Fruit fly (Drosophila melanogaster) whole organism, embryonic: Measurements from ENCODE around the gene CG13272.
A peak's percentile ranks its signal among the peaks of the same experiment; 100 is the strongest.

Source experiments
- Ada2b ChIP-seq: fragments of 200-800 bp; sonication (Bioruptor generic); IDR thresholded peaks from 2 replicates; pipeline ENCODE4 v1.3.6; 2022; ENCODE audit warnings: missing biosample characterization, missing genetic modification characterization
- CG10431 ChIP-seq: fragments of 200-800 bp; sonication (Bioruptor generic); optimal IDR thresholded peaks from 3 replicates; lab custom pipeline; 2018; ENCODE audit warnings: missing biosample characterization, mild to moderate bottlenecking, missing genetic modification characterization
- CG11247 ChIP-seq: fragments of 200-800 bp; sonication (Bioruptor generic); IDR thresholded peaks from 2 replicates; pipeline ENCODE4 v1.3.6; 2022; ENCODE audit warnings: missing biosample characterization, missing genetic modification characterization
- CG12659 ChIP-seq: fragments of 200-800 bp; sonication (Bioruptor generic); optimal IDR thresholded peaks from 3 replicates; lab custom pipeline; 2017; ENCODE audit warnings: mild to moderate bottlenecking, missing biosample characterization, missing genetic modification reagents, missing genetic modification characterization
- CG13424 ChIP-seq: fragments of 200-800 bp; sonication (Bioruptor generic); optimal IDR thresholded peaks from 2 replicates; lab custom pipeline; 2019; ENCODE audit warnings: missing biosample characterization, mild to moderate bottlenecking, missing genetic modification characterization, moderate library complexity
- CG14667 ChIP-seq: fragments of 200-800 bp; sonication (Bioruptor generic); IDR thresholded peaks from 2 replicates; pipeline ENCODE4 v1.3.6; 2022; ENCODE audit warnings: missing biosample characterization, missing genetic modification characterization
- CG15011 ChIP-seq: fragments of 200-800 bp; sonication (Bioruptor generic); optimal IDR thresholded peaks from 3 replicates; lab custom pipeline; 2018; ENCODE audit warnings: missing biosample characterization, mild to moderate bottlenecking, missing genetic modification characterization
- CG16779 ChIP-seq: fragments of 200-800 bp; sonication (Bioruptor generic); IDR thresholded peaks from 2 replicates; pipeline ENCODE4 v1.3.6; 2022; ENCODE audit warnings: missing biosample characterization, missing genetic modification characterization
- CG17328 ChIP-seq: fragments of 200-800 bp; sonication (Bioruptor generic); IDR thresholded peaks from 2 replicates; pipeline ENCODE4 v1.3.6; 2022; ENCODE audit warnings: missing biosample characterization, missing genetic modification characterization
- CG17912 ChIP-seq: fragments of 200-800 bp; sonication (Bioruptor generic); optimal IDR thresholded peaks from 2 replicates; lab custom pipeline; 2018; ENCODE audit warnings: missing biosample characterization, mild to moderate bottlenecking, missing genetic modification characterization
- CG1832 ChIP-seq: fragments of 200-800 bp; sonication (Bioruptor generic); optimal IDR thresholded peaks from 2 replicates; lab custom pipeline; 2017; ENCODE audit warnings: missing biosample characterization, mild to moderate bottlenecking, missing genetic modification characterization, inconsistent platforms
- CG2712 ChIP-seq: fragments of 200-800 bp; optimal IDR thresholded peaks from 3 replicates; lab custom pipeline; 2019; ENCODE audit warnings: missing biosample characterization, mild to moderate bottlenecking, missing genetic modification characterization, moderate library complexity
- CG30020 ChIP-seq: fragments of 200-800 bp; optimal IDR thresholded peaks from 2 replicates; lab custom pipeline; 2019; ENCODE audit warnings: missing biosample characterization, mild to moderate bottlenecking, missing genetic modification characterization, moderate library complexity
- CG32767 ChIP-seq: fragments of 200-800 bp; sonication (Bioruptor generic); IDR thresholded peaks from 2 replicates; pipeline ENCODE4 v1.3.6; 2022; ENCODE audit warnings: missing biosample characterization, missing genetic modification characterization
- CG32772 ChIP-seq: fragments of 200-800 bp; sonication (Bioruptor generic); IDR thresholded peaks from 2 replicates; pipeline ENCODE4 v1.3.6; 2022; ENCODE audit warnings: missing biosample characterization, missing genetic modification characterization
- CG34376 ChIP-seq: fragments of 200-800 bp; sonication (Bioruptor generic); optimal IDR thresholded peaks from 2 replicates; lab custom pipeline; 2018; ENCODE audit warnings: missing biosample characterization, mild to moderate bottlenecking, missing genetic modification characterization
- CG3847 ChIP-seq: fragments of 200-800 bp; sonication (Bioruptor generic); IDR thresholded peaks from 2 replicates; pipeline ENCODE4 v1.3.6; 2022; ENCODE audit warnings: missing biosample characterization, missing genetic modification characterization
- CG3995 ChIP-seq: fragments of 200-800 bp; sonication (Bioruptor generic); optimal IDR thresholded peaks from 3 replicates; lab custom pipeline; 2016; ENCODE audit warnings: missing biosample characterization, missing genetic modification characterization
- CG6654 ChIP-seq: fragments of 200-800 bp; sonication (Bioruptor generic); optimal IDR thresholded peaks from 2 replicates; lab custom pipeline; 2017; ENCODE audit warnings: missing biosample characterization, mild to moderate bottlenecking, missing genetic modification characterization
- CG6791 ChIP-seq: fragments of 200-800 bp; sonication (Bioruptor generic); IDR thresholded peaks from 3 replicates; pipeline ENCODE4 v1.3.6; 2022; ENCODE audit warnings: missing biosample characterization, missing genetic modification characterization; ENCODE audit not compliant: partially characterized antibody
- CG8924 ChIP-seq: fragments of 200-800 bp; optimal IDR thresholded peaks from 3 replicates; lab custom pipeline; 2019; ENCODE audit warnings: missing biosample characterization, mild to moderate bottlenecking, missing genetic modification characterization, moderate library complexity
- CG9727 ChIP-seq: fragments of 200-800 bp; sonication (Bioruptor generic); optimal IDR thresholded peaks from 3 replicates; lab custom pipeline; 2017; ENCODE audit warnings: missing biosample characterization, mild to moderate bottlenecking, missing genetic modification characterization
- CG9876 ChIP-seq: fragments of 200-800 bp; sonication (Bioruptor generic); optimal IDR thresholded peaks from 2 replicates; lab custom pipeline; 2016; ENCODE audit warnings: missing biosample characterization, missing genetic modification characterization
- CHES-1-like ChIP-seq: fragments of 200-800 bp; sonication (Bioruptor generic); optimal IDR thresholded peaks from 2 replicates; lab custom pipeline; 2016; ENCODE audit warnings: missing biosample characterization, missing genetic modification characterization
- D ChIP-seq, 2 experiments: fragments of 200-800 bp in 1 of 2; fragments of >200 bp in 1 of 2; sonication (Bioruptor generic) in 1 of 2; optimal IDR thresholded peaks; 2 replicates in 1 of 2; 3 replicates in 1 of 2; lab custom pipeline; 2017; ENCODE audit warnings: mild to moderate bottlenecking in 1 of 2, missing biosample characterization in 1 of 2, missing genetic modification characterization in 1 of 2, missing genetic modification reagents in 1 of 2
- Dp ChIP-seq: fragments of 200-800 bp; sonication (Bioruptor generic); optimal IDR thresholded peaks from 2 replicates; lab custom pipeline; 2018; ENCODE audit warnings: missing biosample characterization, mild to moderate bottlenecking, missing genetic modification characterization, moderate library complexity
- HHEX ChIP-seq: fragments of 200-800 bp; sonication (Bioruptor generic); optimal IDR thresholded peaks from 3 replicates; lab custom pipeline; 2017; ENCODE audit warnings: missing biosample characterization, mild to moderate bottlenecking, missing genetic modification characterization, missing genetic modification reagents
- HmgD ChIP-seq: fragments of 200-800 bp; sonication (Bioruptor generic); optimal IDR thresholded peaks from 3 replicates; lab custom pipeline; 2016; ENCODE audit warnings: missing biosample characterization, missing genetic modification characterization
- Med ChIP-seq: fragments of 200-800 bp; sonication (Bioruptor generic); peaks from one replicate; lab custom pipeline; 2016; ENCODE audit warnings: missing biosample characterization, missing genetic modification characterization, mild to moderate bottlenecking, inconsistent platforms, moderate library complexity
- Nf-YB ChIP-seq: fragments of 200-800 bp; sonication (Bioruptor generic); optimal IDR thresholded peaks from 3 replicates; lab custom pipeline; 2019; ENCODE audit warnings: missing biosample characterization, mild to moderate bottlenecking, missing genetic modification characterization, moderate library complexity
- Opbp ChIP-seq: fragments of 200-800 bp; sonication (Bioruptor generic); IDR thresholded peaks from 3 replicates; pipeline ENCODE4 v1.3.6; 2022; ENCODE audit warnings: missing biosample characterization, missing genetic modification characterization; ENCODE audit not compliant: partially characterized antibody
- Ravus ChIP-seq: fragments of 200-800 bp; sonication (Bioruptor generic); IDR thresholded peaks from 2 replicates; pipeline ENCODE4 v1.3.6; 2022; ENCODE audit warnings: missing biosample characterization, missing genetic modification characterization
- Sox100B ChIP-seq: fragments of 200-800 bp; sonication (Bioruptor generic); optimal IDR thresholded peaks from 3 replicates; lab custom pipeline; 2018; ENCODE audit warnings: missing biosample characterization, mild to moderate bottlenecking, missing genetic modification characterization
- Tbp ChIP-seq: fragments of >200 bp; optimal IDR thresholded peaks from 2 replicates; lab custom pipeline; 2018; ENCODE audit warnings: missing biosample characterization, missing genetic modification characterization
- Usf ChIP-seq: fragments of 200-800 bp; sonication (Bioruptor generic); optimal IDR thresholded peaks from 2 replicates; lab custom pipeline; 2017; ENCODE audit warnings: missing genotype, missing biosample characterization, missing genetic modification characterization
- Vsx1 ChIP-seq: fragments of 200-800 bp; sonication (Bioruptor generic); optimal IDR thresholded peaks from 2 replicates; lab custom pipeline; 2017; ENCODE audit warnings: missing biosample characterization, mild to moderate bottlenecking, missing genetic modification characterization, missing genetic modification reagents
- chn ChIP-seq: fragments of 200-800 bp; sonication (Bioruptor generic); optimal IDR thresholded peaks from 2 replicates; lab custom pipeline; 2016; ENCODE audit warnings: missing biosample characterization, missing genetic modification characterization
- crp ChIP-seq, 2 experiments: fragments of 200-800 bp; sonication (Bioruptor generic); optimal IDR thresholded peaks; 2 replicates in 1 of 2; 3 replicates in 1 of 2; lab custom pipeline; 2017; ENCODE audit warnings: missing biosample characterization in 2 of 2, missing genetic modification characterization in 2 of 2, mild to moderate bottlenecking in 1 of 2, moderate library complexity in 1 of 2
- en ChIP-seq: fragments of 200-800 bp; sonication (Bioruptor generic); optimal IDR thresholded peaks from 2 replicates; lab custom pipeline; 2016; ENCODE audit warnings: missing biosample characterization, missing genetic modification characterization
- fu2 ChIP-seq: fragments of 200-800 bp; sonication (Bioruptor generic); optimal IDR thresholded peaks from 2 replicates; lab custom pipeline; 2016; ENCODE audit warnings: missing biosample characterization, missing genetic modification characterization
- ken ChIP-seq: fragments of 200-800 bp; sonication (Bioruptor generic); IDR thresholded peaks from 3 replicates; pipeline ENCODE4 v1.3.6; 2022; ENCODE audit warnings: missing biosample characterization, missing genetic modification characterization
- kni ChIP-seq: fragments of 200-800 bp; sonication (Bioruptor generic); optimal IDR thresholded peaks from 3 replicates; lab custom pipeline; 2017; ENCODE audit warnings: mild to moderate bottlenecking, missing biosample characterization, missing genetic modification reagents, missing genetic modification characterization
- odd ChIP-seq: fragments of 200-800 bp; sonication (Bioruptor generic); optimal IDR thresholded peaks from 2 replicates; lab custom pipeline; 2017; ENCODE audit warnings: missing biosample characterization, mild to moderate bottlenecking, missing genetic modification characterization
- scrt ChIP-seq: fragments of 200-800 bp; sonication (Bioruptor generic); optimal IDR thresholded peaks from 2 replicates; lab custom pipeline; 2018; ENCODE audit warnings: missing biosample characterization, mild to moderate bottlenecking, missing genetic modification characterization, moderate library complexity
- sd ChIP-seq: fragments of 200-800 bp; sonication (Bioruptor generic); optimal IDR thresholded peaks from 3 replicates; lab custom pipeline; 2018; ENCODE audit warnings: missing biosample characterization, mild to moderate bottlenecking, missing genetic modification characterization, moderate library complexity
- stwl ChIP-seq: fragments of 200-800 bp; sonication (Bioruptor generic); optimal IDR thresholded peaks from 3 replicates; lab custom pipeline; 2018; ENCODE audit warnings: missing biosample characterization, mild to moderate bottlenecking, missing genetic modification characterization, moderate library complexity
- tio ChIP-seq: fragments of 200-800 bp; sonication (Bioruptor generic); optimal IDR thresholded peaks from 2 replicates; lab custom pipeline; 2017; ENCODE audit warnings: missing biosample characterization, missing genetic modification characterization, inconsistent platforms
- wdn ChIP-seq: fragments of 200-800 bp; sonication (Bioruptor generic); IDR thresholded peaks from 2 replicates; pipeline ENCODE4 v1.3.6; 2022; ENCODE audit warnings: missing biosample characterization, missing genetic modification characterization

The CG13272 gene

DNA sequence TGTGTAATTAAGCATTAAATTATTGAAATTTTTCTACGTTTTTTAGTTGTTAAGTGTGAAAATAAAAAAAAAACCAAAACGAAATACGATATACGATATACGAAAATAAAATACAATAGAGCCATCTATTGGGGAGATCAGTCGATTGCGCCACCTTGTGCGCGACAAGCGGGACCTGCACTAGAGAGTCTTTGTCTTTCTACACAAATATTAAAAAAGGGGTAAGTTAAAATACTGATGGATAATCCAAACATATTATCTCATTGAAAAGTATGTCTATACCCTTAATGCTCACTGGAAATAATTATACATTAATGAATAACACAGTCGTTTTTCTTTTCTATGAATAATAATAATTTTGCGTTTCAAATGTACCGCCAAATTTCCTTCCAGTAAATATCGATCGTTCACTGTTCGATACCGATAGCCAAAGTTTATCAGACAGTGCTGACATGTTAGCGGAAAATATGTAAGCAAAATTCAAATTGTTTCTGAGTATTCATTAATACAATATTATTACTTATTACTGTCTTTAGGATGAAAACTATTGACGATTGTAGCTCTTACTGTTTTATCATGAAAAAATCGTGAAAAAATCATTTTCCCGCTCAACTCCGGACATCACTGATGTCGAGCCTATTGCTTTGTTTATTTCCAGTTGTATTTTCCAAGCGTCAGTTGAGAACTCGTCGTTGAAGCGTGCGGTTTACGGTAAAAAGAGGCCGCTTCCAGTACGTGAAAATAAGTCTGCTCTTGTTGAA lies 11.5 kb downstream of the CG13272 start, which contains the start of gene mdy (continued):
- TF ChIP-seq CG15011 (GFP tag; lab: Kevin White, UChicago) = no peak
- no peak for TF ChIP-seq en (GFP tag; lab: Kevin White, UChicago)
- peak; percentile 31 for TF ChIP-seq Vsx1 (GFP tag; lab: Kevin White, UChicago)
- TF ChIP-seq Ada2b (GFP tag; lab: Robert Waterston, UW) = peak; percentile 40
- TF ChIP-seq ken (GFP tag; lab: Robert Waterston, UW) = peak; percentile 60; the same call in 1 of the 3 replicates
- peak; percentile 23 for TF ChIP-seq Nf-YB
- peak; percentile 4 for TF ChIP-seq Tbp (GFP tag; lab: Kevin White, UChicago)
- no peak for TF ChIP-seq Sox100B (GFP tag; lab: Kevin White, UChicago)
- no peak for TF ChIP-seq CG6654 (GFP tag; lab: Kevin White, UChicago)
- peak; percentile 55 for TF ChIP-seq CG12659
- peak; percentile 51; the same call in 1 of the 2 replicates for TF ChIP-seq wdn
- no peak for TF ChIP-seq odd
- peak; percentile 68 for TF ChIP-seq CG2712
- no peak for TF ChIP-seq CG30020 (tag; lab: Kevin White, UChicago)
- no peak for TF ChIP-seq sd (tag; lab: Kevin White, UChicago)
- peak; percentile 50; the same call in 1 of the 2 replicates for TF ChIP-seq CG3847
- no peak for TF ChIP-seq crp (GFP tag; optimal IDR thresholded peaks at IDR 0.05; lab: Kevin White, UChicago)
- peak; percentile 69 for TF ChIP-seq CG34376 (GFP tag; lab: Kevin White, UChicago)
- no peak for TF ChIP-seq CG1832 (GFP tag; lab: Kevin White, UChicago)
- peak; percentile 35 for TF ChIP-seq CG17328 (GFP tag; lab: Robert Waterston, UW)
- TF ChIP-seq Usf (GFP tag; lab: Kevin White, UChicago) = peak; percentile 11
- peak; percentile 68 for TF ChIP-seq CHES-1-like
- TF ChIP-seq CG10431 (GFP tag; lab: Kevin White, UChicago) = no peak
- TF ChIP-seq Opbp (GFP tag; lab: Robert Waterston, UW) = no peak; the same call in 2 of the 3 replicates
- TF ChIP-seq CG32767 (GFP tag; lab: Robert Waterston, UW) = no peak; the same call in 1 of the 2 replicates
- TF ChIP-seq tio (GFP tag; lab: Kevin White, UChicago) = peak; percentile 41
- TF ChIP-seq kni (GFP tag; lab: Kevin White, UChicago) = peak; percentile 8
- TF ChIP-seq CG3995 (GFP tag; lab: Kevin White, UChicago) = no peak
- peak; percentile 89 for TF ChIP-seq Dp (GFP tag; lab: Kevin White, UChicago)
- TF ChIP-seq CG11247 (GFP tag; lab: Robert Waterston, UW) = peak; percentile 64
- peak; percentile 26 for TF ChIP-seq CG9876
- peak; percentile 90 for TF ChIP-seq Med (GFP tag; lab: Kevin White, UChicago)
- TF ChIP-seq CG16779 = peak; percentile 22; the same call in 1 of the 2 replicates
- TF ChIP-seq scrt = no peak
- TF ChIP-seq HmgD (GFP tag; lab: Kevin White, UChicago) = no peak
- TF ChIP-seq CG9727 (GFP tag; lab: Kevin White, UChicago) = peak; percentile 54
- TF ChIP-seq D (optimal IDR thresholded peaks at IDR 0.05; lab: Kevin White, UChicago) = no peak
- TF ChIP-seq D (GFP tag; optimal IDR thresholded peaks at IDR 0.05; lab: Kevin White, UChicago) = peak; percentile 52
- TF ChIP-seq stwl (tag; lab: Kevin White, UChicago) = peak; percentile 24
- TF ChIP-seq CG17912 = no peak
- TF ChIP-seq Ravus (GFP tag; lab: Robert Waterston, UW) = no peak
- TF ChIP-seq CG8924 (tag; lab: Kevin White, UChicago) = peak; percentile 74
- TF ChIP-seq chn = peak; percentile 26
- TF ChIP-seq CG32772 (GFP tag; lab: Robert Waterston, UW) = peak; percentile 45; the same call in 1 of the 2 replicates
- TF ChIP-seq fu2 = peak; percentile 52
- peak; percentile 65 for TF ChIP-seq CG13424 (tag; lab: Kevin White, UChicago)
- TF ChIP-seq CG14667 (GFP tag; lab: Robert Waterston, UW) = no peak; the same call in 1 of the 2 replicates
- no peak for TF ChIP-seq CG6791 (GFP tag; lab: Robert Waterston, UW)
- TF ChIP-seq HHEX = no peak
